Worm (Caenorhabditis elegans) whole organism, midembryonic: ENCODE measurements around the gene C47D12.5.

Experiments
- T22C8.4 ChIP-seq: fragments of 200-800 bp; sonication (Bioruptor generic); IDR thresholded peaks from 2 replicates; pipeline ENCODE4 v1.3.6; 2022; ENCODE audit warnings: missing genetic modification characterization, missing compliant biosample characterization
- flt-1 ChIP-seq: fragments of 200-800 bp; sonication (Bioruptor generic); IDR thresholded peaks from 2 replicates; pipeline ENCODE4 v1.3.6; 2022; ENCODE audit warnings: missing genetic modification characterization, missing compliant biosample characterization
- tab-1 ChIP-seq: fragments of 200-800 bp; sonication (Bioruptor generic); IDR thresholded peaks from 2 replicates; pipeline ENCODE4 v1.3.6; 2022; ENCODE audit warnings: missing genetic modification characterization, missing compliant biosample characterization
- ztf-23 ChIP-seq: fragments of 200-800 bp; sonication (Bioruptor generic); IDR thresholded peaks from 2 replicates; pipeline ENCODE4 v1.3.6; 2022; ENCODE audit warnings: missing genetic modification reagents, missing genetic modification characterization, missing compliant biosample characterization
- ztf-29 ChIP-seq: fragments of 200-800 bp; sonication (Bioruptor generic); IDR thresholded peaks from 2 replicates; pipeline ENCODE4 v1.3.6; 2022; ENCODE audit warnings: missing genetic modification reagents, missing genetic modification characterization, missing compliant biosample characterization

DNA sequence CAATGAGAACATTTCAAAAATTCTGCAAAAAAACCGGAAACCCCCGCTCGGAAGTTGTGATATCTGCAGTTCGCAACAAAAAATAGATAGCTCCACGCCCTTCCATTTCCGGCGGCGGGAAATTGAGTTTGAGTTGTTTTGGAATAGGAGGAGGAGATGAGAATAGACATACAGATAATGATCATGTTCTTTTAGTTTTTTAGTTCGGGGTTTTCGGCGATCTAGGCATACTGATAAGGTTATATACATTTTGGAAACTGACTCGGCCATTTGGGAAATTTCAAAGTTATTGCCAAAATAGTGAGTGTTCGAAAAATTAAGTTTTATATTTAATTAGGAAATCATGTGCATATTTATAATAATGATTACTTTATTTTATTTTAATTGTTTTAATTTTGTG, 48.8 kb upstream of the C47D12.5 start:
- TF ChIP-seq tab-1 (GFP tag; lab: Robert Waterston, UW) (no peak), ztf-29 (no peak), T22C8.4 (GFP tag; lab: Robert Waterston, UW) (no peak), ztf-23 (no peak), flt-1 (GFP tag; lab: Robert Waterston, UW) (no peak)
